Worm (Caenorhabditis elegans) whole organism, L4 larva: ENCODE measurements around the gene T27A1.3.

Experiments
- ama-1 ChIP-seq: fragments of 150-350 bp; optimal IDR thresholded peaks from 2 replicates; lab custom pipeline; 2014; ENCODE audit warnings: inconsistent platforms, mixed read lengths
- ceh-62 ChIP-seq: sonication (generic microtip); optimal IDR thresholded peaks from 2 replicates; lab custom pipeline; 2017; ENCODE audit warnings: missing biosample characterization, missing genetic modification characterization
- ceh-82 ChIP-seq: sonication (generic microtip); optimal IDR thresholded peaks from 2 replicates; lab custom pipeline; 2017; ENCODE audit warnings: missing biosample characterization, missing genetic modification characterization
- hlh-11 ChIP-seq: fragments of 200-800 bp; sonication (Bioruptor generic); optimal IDR thresholded peaks from 2 replicates; lab custom pipeline; 2018; ENCODE audit warnings: mild to moderate bottlenecking, missing genetic modification characterization, missing compliant biosample characterization
- hlh-30 ChIP-seq: sonication (generic microtip); optimal IDR thresholded peaks from 2 replicates; lab custom pipeline; 2017; ENCODE audit warnings: antibody characterized with exemption, mild to moderate bottlenecking, missing genetic modification characterization, missing compliant biosample characterization; ENCODE audit not compliant: insufficient read depth
- hmg-1.1 ChIP-seq: fragments of 200-800 bp; sonication (Bioruptor generic); IDR thresholded peaks from 2 replicates; pipeline ENCODE4 v1.3.6; 2022; ENCODE audit warnings: missing genetic modification reagents, missing genetic modification characterization, missing compliant biosample characterization
- mdt-29 ChIP-seq: fragments of 200-800 bp; sonication (Bioruptor generic); IDR thresholded peaks from 2 replicates; pipeline ENCODE4 v1.3.6; 2022; ENCODE audit warnings: missing genetic modification reagents, missing genetic modification characterization, missing compliant biosample characterization
- nhr-28 ChIP-seq: fragments of 150-350 bp; optimal IDR thresholded peaks from 2 replicates; lab custom pipeline; 2014; ENCODE audit warnings: missing biosample characterization, missing genetic modification characterization
- nhr-48 ChIP-seq: sonication (generic microtip); optimal IDR thresholded peaks from 2 replicates; lab custom pipeline; 2016; ENCODE audit warnings: mild to moderate bottlenecking, missing genetic modification characterization, missing compliant biosample characterization
- pha-4 ChIP-seq, 2 experiments: fragments of 150-350 bp in 1 of 2; fragments of 200-800 bp in 1 of 2; sonication (Bioruptor generic) in 1 of 2; IDR thresholded peaks in 1 of 2; optimal IDR thresholded peaks in 1 of 2; 2 replicates each; pipeline versions ENCODE4 v1.3.6 to Lab custom; 2014 to 2022; ENCODE audit warnings: missing genetic modification characterization in 2 of 2, missing genetic modification reagents in 2 of 2, missing biosample characterization in 1 of 2, missing compliant biosample characterization in 1 of 2
- pqm-1 ChIP-seq: sonication (generic microtip); optimal IDR thresholded peaks from 2 replicates; lab custom pipeline; 2017; ENCODE audit warnings: missing biosample characterization, missing genetic modification characterization
- snpc-4 ChIP-seq: fragments of 150-350 bp; optimal IDR thresholded peaks from 2 replicates; lab custom pipeline; 2014; ENCODE audit warnings: missing biosample characterization, missing genetic modification characterization

- TF ChIP-seq ceh-82 (tag; lab: Kevin White, UChicago), result no peak
- TF ChIP-seq snpc-4, result no peak
- no peak for TF ChIP-seq pha-4 (GFP tag; IDR thresholded peaks at IDR 0.05; lab: Robert Waterston, UW)
- no peak for TF ChIP-seq pha-4 (tag; optimal IDR thresholded peaks at IDR 0.05; lab: Kevin White, UChicago)
- TF ChIP-seq nhr-48, result no peak
- no peak for TF ChIP-seq ceh-62 (tag; lab: Kevin White, UChicago)
- TF ChIP-seq hlh-11 (tag; lab: Kevin White, UChicago), result no peak
- TF ChIP-seq hmg-1.1 (GFP tag; lab: Robert Waterston, UW), result no peak
- no peak for TF ChIP-seq mdt-29 (GFP tag; lab: Robert Waterston, UW)
- no peak for TF ChIP-seq ama-1
- TF ChIP-seq hlh-30 (tag; lab: Kevin White, UChicago), result no peak
- TF ChIP-seq pqm-1 (tag; lab: Kevin White, UChicago), result no peak
- no peak for TF ChIP-seq nhr-28 (tag; lab: Kevin White, UChicago)
Measured at ce11 chrII:582649-583048, 47.3 kb downstream of the T27A1.3 start, which contains the start of gene fbxb-14.
